Worm (Caenorhabditis elegans): ENCODE data around the gene dmsr-7.

DNA sequence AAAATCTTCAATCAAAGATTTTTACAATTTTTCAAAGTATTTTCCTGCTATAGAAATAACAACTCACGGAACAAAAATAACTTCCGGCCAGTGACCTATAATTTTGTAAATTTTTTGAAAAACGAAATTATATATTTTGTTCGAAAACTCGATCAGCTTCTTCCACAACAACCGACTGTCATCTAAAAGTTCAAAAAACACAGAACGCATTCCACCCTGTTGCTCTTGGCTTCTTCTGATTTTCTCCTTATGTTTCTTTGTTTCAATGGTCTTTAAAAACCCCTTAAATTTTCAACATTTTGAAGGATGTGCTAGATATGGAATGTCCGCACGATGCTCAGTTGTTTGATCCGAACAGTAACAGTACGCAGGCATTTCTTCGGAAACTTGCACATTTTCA, at the start of gene dmsr-7:
- TF ChIP-seq nfya-1 (tag; optimal IDR thresholded peaks at IDR 0.05; ENCODE audit: insufficient read depth) = no peak
- no peak for TF ChIP-seq snpc-4 (tag; optimal IDR thresholded peaks at IDR 0.05)
- no peak for TF ChIP-seq lsy-12 (tag; optimal IDR thresholded peaks at IDR 0.05)
- no peak for TF ChIP-seq fkh-10 (GFP tag; optimal IDR thresholded peaks at IDR 0.05)
- TF ChIP-seq lin-15B (tag; optimal IDR thresholded peaks at IDR 0.05) = no peak
- TF ChIP-seq tbx-2 (tag; optimal IDR thresholded peaks at IDR 0.05) = no peak
- no peak for TF ChIP-seq unc-39 (tag; optimal IDR thresholded peaks at IDR 0.05)
- no peak for TF ChIP-seq egl-27 (tag; optimal IDR thresholded peaks at IDR 0.05)
- TF ChIP-seq nhr-12 (tag; optimal IDR thresholded peaks at IDR 0.05) = no peak
- no peak for TF ChIP-seq unc-62 (GFP tag; optimal IDR thresholded peaks at IDR 0.05)
